Worm (Caenorhabditis elegans) whole organism, L1 larva: ENCODE measurements around the gene T23B12.5.

Experiments used
- C04F5.9 ChIP-seq: sonication (generic microtip); optimal IDR thresholded peaks from 2 replicates; lab custom pipeline; 2016; ENCODE audit warnings: missing genetic modification characterization, missing compliant biosample characterization
- Y116A8C.19 ChIP-seq: sonication (generic microtip); optimal IDR thresholded peaks from 2 replicates; lab custom pipeline; 2016; ENCODE audit warnings: missing compliant biosample characterization, missing genetic modification characterization, borderline replicate concordance
- aly-2 ChIP-seq: fragments of 150-350 bp; optimal IDR thresholded peaks from 2 replicates; lab custom pipeline; 2014; ENCODE audit warnings: missing biosample characterization, missing genetic modification characterization
- ceh-88 ChIP-seq: fragments of 200-800 bp; sonication (Bioruptor generic); IDR thresholded peaks from 2 replicates; pipeline ENCODE4 v1.3.6; 2022; ENCODE audit warnings: missing genetic modification characterization, missing compliant biosample characterization
- efl-1 ChIP-seq, 4 experiments: fragments of 150-350 bp; optimal IDR thresholded peaks in 3 of 4; peaks in 1 of 4; 1 replicate in 1 of 4; 2 replicates in 3 of 4; lab custom pipeline; 2014; ENCODE audit warnings: missing biosample characterization in 2 of 4, missing genetic modification characterization in 2 of 4, missing genetic modification reagents in 2 of 4
- egl-13 ChIP-seq: sonication (generic microtip); optimal IDR thresholded peaks from 2 replicates; lab custom pipeline; 2016; ENCODE audit warnings: missing genotype, missing genetic modification reagents, missing genetic modification characterization, missing compliant biosample characterization
- egl-27 ChIP-seq, 2 experiments: fragments of 150-350 bp in 1 of 2; sonication (generic microtip); optimal IDR thresholded peaks; 3 replicates each; lab custom pipeline; 2017 to 2018; ENCODE audit warnings: missing biosample characterization in 2 of 2, missing genetic modification characterization in 2 of 2, missing genetic modification reagents in 2 of 2
- elt-2 ChIP-seq: sonication (generic microtip); optimal IDR thresholded peaks from 2 replicates; lab custom pipeline; 2016; ENCODE audit warnings: missing genetic modification characterization, mild to moderate bottlenecking, inconsistent platforms, missing compliant biosample characterization, missing genetic modification reagents
- elt-3 ChIP-seq, 6 experiments: fragments of 150-350 bp in 1 of 6; sonication (generic microtip); optimal IDR thresholded peaks; 2 replicates each; lab custom pipeline; 2017 to 2018; ENCODE audit warnings: missing biosample characterization in 6 of 6, missing genetic modification characterization in 6 of 6, inconsistent platforms in 1 of 6
- ets-5 ChIP-seq: fragments of 200-800 bp; sonication (Bioruptor generic); IDR thresholded peaks from 2 replicates; pipeline ENCODE4 v1.3.6; 2022; ENCODE audit warnings: missing genetic modification characterization, missing compliant biosample characterization
- fkh-10 ChIP-seq: sonication (generic microtip); optimal IDR thresholded peaks from 2 replicates; lab custom pipeline; 2017; ENCODE audit warnings: missing biosample characterization, missing genetic modification reagents, missing genetic modification characterization
- fkh-4 ChIP-seq: sonication (generic microtip); optimal IDR thresholded peaks from 2 replicates; lab custom pipeline; 2016; ENCODE audit warnings: missing compliant biosample characterization, missing genetic modification characterization, borderline replicate concordance
- hlh-4 ChIP-seq: sonication (generic microtip); optimal IDR thresholded peaks from 2 replicates; lab custom pipeline; 2016; ENCODE audit warnings: mild to moderate bottlenecking, missing genetic modification characterization, missing compliant biosample characterization
- irx-1 ChIP-seq: sonication (generic microtip); optimal IDR thresholded peaks from 2 replicates; lab custom pipeline; 2016; ENCODE audit warnings: missing genetic modification characterization, missing compliant biosample characterization
- lin-13 ChIP-seq: fragments of 150-350 bp; optimal IDR thresholded peaks from 2 replicates; lab custom pipeline; 2014; ENCODE audit warnings: missing biosample characterization, missing genetic modification reagents, missing genetic modification characterization
- lin-15B ChIP-seq: fragments of 150-350 bp; sonication (generic microtip); optimal IDR thresholded peaks from 3 replicates; lab custom pipeline; 2014; ENCODE audit warnings: missing biosample characterization, missing genetic modification characterization
- lin-39 ChIP-seq: fragments of 150-350 bp; optimal IDR thresholded peaks from 2 replicates; lab custom pipeline; 2014; ENCODE audit warnings: missing biosample characterization, missing genetic modification reagents, missing genetic modification characterization
- mdl-1 ChIP-seq, 2 experiments: fragments of 150-350 bp; optimal IDR thresholded peaks; 2 replicates each; lab custom pipeline; 2014 to 2017; ENCODE audit warnings: missing biosample characterization in 2 of 2, missing genetic modification characterization in 2 of 2, inconsistent platforms in 1 of 2
- mef-2 ChIP-seq: fragments of 150-350 bp; optimal IDR thresholded peaks from 2 replicates; lab custom pipeline; 2014; ENCODE audit warnings: missing biosample characterization, missing genetic modification characterization
- nhr-11 ChIP-seq: fragments of 150-350 bp; optimal IDR thresholded peaks from 2 replicates; lab custom pipeline; 2014; ENCODE audit warnings: missing biosample characterization, missing genetic modification characterization
- nhr-12 ChIP-seq: sonication (generic microtip); optimal IDR thresholded peaks from 2 replicates; lab custom pipeline; 2017; ENCODE audit warnings: missing biosample characterization, missing genetic modification characterization
- nhr-20 ChIP-seq: sonication (generic microtip); optimal IDR thresholded peaks from 2 replicates; lab custom pipeline; 2016; ENCODE audit warnings: mild to moderate bottlenecking, missing genetic modification characterization, missing compliant biosample characterization
- nhr-28 ChIP-seq: fragments of 150-350 bp; optimal IDR thresholded peaks from 2 replicates; lab custom pipeline; 2014; ENCODE audit warnings: missing biosample characterization, missing genetic modification characterization
- nhr-47 ChIP-seq: sonication (generic microtip); optimal IDR thresholded peaks from 2 replicates; lab custom pipeline; 2016; ENCODE audit warnings: mild to moderate bottlenecking, missing genetic modification characterization, moderate library complexity, missing compliant biosample characterization
- nhr-77 ChIP-seq: fragments of 150-350 bp; optimal IDR thresholded peaks from 2 replicates; lab custom pipeline; 2014; ENCODE audit warnings: missing biosample characterization, missing genetic modification characterization
- nhr-90 ChIP-seq: sonication (generic microtip); optimal IDR thresholded peaks from 2 replicates; lab custom pipeline; 2016; ENCODE audit warnings: mild to moderate bottlenecking, missing genetic modification characterization, missing compliant biosample characterization; ENCODE audit not compliant: poor library complexity
- snpc-4 ChIP-seq: fragments of 150-350 bp; optimal IDR thresholded peaks from 2 replicates; lab custom pipeline; 2014; ENCODE audit warnings: missing biosample characterization, missing genetic modification characterization
- sox-4 ChIP-seq: sonication (generic microtip); optimal IDR thresholded peaks from 2 replicates; lab custom pipeline; 2016; ENCODE audit warnings: missing genetic modification characterization, missing compliant biosample characterization
- sptf-1 ChIP-seq: fragments of 150-350 bp; optimal IDR thresholded peaks from 2 replicates; lab custom pipeline; 2014; ENCODE audit warnings: missing biosample characterization, missing genetic modification characterization
- swsn-7 ChIP-seq: sonication (generic microtip); optimal IDR thresholded peaks from 2 replicates; lab custom pipeline; 2016; ENCODE audit warnings: missing genetic modification characterization, missing compliant biosample characterization
- tlp-1 ChIP-seq: fragments of 150-350 bp; optimal IDR thresholded peaks from 2 replicates; lab custom pipeline; 2014; ENCODE audit warnings: missing biosample characterization, missing genetic modification characterization
- unc-130 ChIP-seq: fragments of 150-350 bp; optimal IDR thresholded peaks from 2 replicates; lab custom pipeline; 2017; ENCODE audit warnings: missing biosample characterization, missing genetic modification characterization, inconsistent platforms
- unc-30 ChIP-seq: sonication (generic microtip); optimal IDR thresholded peaks from 2 replicates; lab custom pipeline; 2017; ENCODE audit warnings: missing biosample characterization, missing genetic modification characterization
- xbp-1 ChIP-seq: sonication (generic microtip); optimal IDR thresholded peaks from 2 replicates; lab custom pipeline; 2016; ENCODE audit warnings: missing genetic modification characterization, missing compliant biosample characterization

T23B12.5 gene

DNA sequence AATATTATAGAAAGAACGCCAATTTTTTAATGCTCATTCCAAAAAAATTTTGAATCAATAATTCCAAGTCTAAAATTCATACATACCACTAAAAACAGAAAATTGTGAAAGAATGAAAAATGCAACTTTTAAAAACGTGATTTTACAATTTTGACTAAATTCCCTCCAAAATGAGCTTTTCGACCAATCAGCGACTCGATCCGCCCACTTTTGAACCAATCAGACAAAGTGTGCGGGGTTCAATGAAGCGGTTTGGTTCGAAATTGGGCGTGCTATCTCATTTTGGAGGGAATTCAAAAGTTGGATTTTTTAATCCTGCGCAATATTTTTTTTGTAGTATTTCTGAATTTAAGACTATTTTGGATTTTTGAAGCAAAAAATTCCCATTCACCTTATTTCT, 30.6 kb downstream of the T23B12.5 start:
- TF ChIP-seq fkh-10 (GFP tag; lab: Kevin White, UChicago) = no peak
- TF ChIP-seq snpc-4 = no peak
- no peak for TF ChIP-seq xbp-1
- no peak for TF ChIP-seq irx-1 (tag; lab: Kevin White, UChicago)
- no peak for TF ChIP-seq elt-2 (tag; lab: Kevin White, UChicago)
- no peak for TF ChIP-seq nhr-20
- TF ChIP-seq fkh-4 (tag; lab: Kevin White, UChicago) = no peak
- no peak for TF ChIP-seq C04F5.9
- no peak for TF ChIP-seq mef-2 (tag; lab: Kevin White, UChicago)
- no peak for TF ChIP-seq nhr-90 (tag; lab: Kevin White, UChicago)
- no peak for TF ChIP-seq ceh-88
- TF ChIP-seq unc-130 (tag; lab: Kevin White, UChicago) = no peak
- no peak for TF ChIP-seq lin-13 (GFP tag; lab: Kevin White, UChicago)
- TF ChIP-seq Y116A8C.19 = no peak
- no peak for TF ChIP-seq elt-3 (tag; optimal IDR thresholded peaks at IDR 0.05; lab: Kevin White, UChicago)
- no peak for TF ChIP-seq nhr-77 (tag; lab: Kevin White, UChicago)
- TF ChIP-seq unc-30 = no peak

DNA sequence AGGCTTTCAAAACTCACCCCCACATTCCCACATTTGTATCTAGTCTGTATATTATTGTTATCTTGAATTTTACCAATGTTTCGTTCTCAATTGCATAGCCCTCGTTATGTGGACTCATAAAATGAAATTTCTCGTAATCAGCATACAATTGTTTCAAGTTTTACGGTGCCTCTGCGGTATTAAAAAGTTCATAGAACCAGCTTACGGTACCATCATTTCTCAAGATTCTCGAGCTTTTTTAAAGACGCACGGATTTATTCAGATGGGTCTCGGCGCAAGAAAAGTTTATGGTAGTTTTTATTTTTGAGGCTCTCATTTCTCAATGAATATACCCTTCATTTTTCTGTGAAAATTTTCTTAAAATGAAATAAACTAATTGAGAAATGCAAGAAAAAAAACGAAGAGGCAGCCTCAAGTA, 32.7 kb downstream of the T23B12.5 start:
- TF ChIP-seq hlh-4 (tag; lab: Kevin White, UChicago) (no peak), sptf-1 (tag; lab: Kevin White, UChicago) (no peak), sox-4 (tag; lab: Kevin White, UChicago) (no peak), elt-3 (tag; optimal IDR thresholded peaks at IDR 0.05; lab: Kevin White, UChicago) (no peak), nhr-12 (no peak), ets-5 (no peak), mdl-1 (tag; optimal IDR thresholded peaks at IDR 0.05; lab: Kevin White, UChicago) (no peak), lin-39 (tag; lab: Kevin White, UChicago) (no peak), egl-27 (tag; optimal IDR thresholded peaks at IDR 0.05; lab: Kevin White, UChicago) (no peak), lin-15B (no peak), tlp-1 (no peak), unc-130 (tag; lab: Kevin White, UChicago) (no peak), nhr-20 (no peak), nhr-11 (no peak), nhr-28 (tag; lab: Kevin White, UChicago) (no peak)

DNA sequence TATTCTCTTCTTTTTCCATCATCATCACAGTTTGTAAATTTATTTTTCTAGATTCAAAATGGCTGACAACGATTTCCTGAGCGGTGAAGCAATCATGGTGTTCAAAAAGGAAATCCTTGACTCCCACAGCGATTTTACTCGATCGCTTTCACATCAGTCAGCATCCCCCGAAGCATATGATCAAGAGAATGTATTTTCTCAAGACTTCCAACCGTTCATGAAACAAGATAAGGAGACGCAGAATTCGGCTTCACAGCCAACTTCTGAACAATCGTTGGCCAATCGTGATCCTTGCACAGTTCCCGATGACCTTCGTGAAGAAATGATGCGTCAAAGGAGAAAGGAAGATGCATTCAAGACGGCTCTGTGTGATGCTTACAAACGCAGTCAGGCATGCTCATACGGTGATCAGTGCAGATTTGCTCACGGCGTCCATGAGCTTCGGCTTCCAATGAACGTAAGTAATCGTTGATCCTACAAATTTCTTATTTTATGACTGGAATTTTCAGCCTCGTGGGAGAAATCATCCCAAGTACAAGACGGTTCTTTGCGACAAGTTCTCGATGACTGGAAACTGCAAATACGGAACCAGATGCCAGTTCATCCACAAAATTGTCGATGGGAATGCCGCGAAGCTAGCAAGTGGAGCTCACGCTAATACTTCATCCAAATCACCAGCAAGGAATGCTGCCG, 33.6 kb downstream of the T23B12.5 start, which contains the start of gene pos-1:
pos-1 (plus strand) TSS at position 51 of the 693 bp plus-strand sequence.
- no peak for TF ChIP-seq lin-13 (GFP tag; lab: Kevin White, UChicago)
- TF ChIP-seq efl-1 (optimal IDR thresholded peaks at IDR 0.05; lab: Kevin White, UChicago) = no peak
- peak in 1 of 2 experiments; percentile 90 for TF ChIP-seq efl-1 (GFP tag; optimal IDR thresholded peaks at IDR 0.05 in 1 of 2; lab: Kevin White, UChicago)

DNA sequence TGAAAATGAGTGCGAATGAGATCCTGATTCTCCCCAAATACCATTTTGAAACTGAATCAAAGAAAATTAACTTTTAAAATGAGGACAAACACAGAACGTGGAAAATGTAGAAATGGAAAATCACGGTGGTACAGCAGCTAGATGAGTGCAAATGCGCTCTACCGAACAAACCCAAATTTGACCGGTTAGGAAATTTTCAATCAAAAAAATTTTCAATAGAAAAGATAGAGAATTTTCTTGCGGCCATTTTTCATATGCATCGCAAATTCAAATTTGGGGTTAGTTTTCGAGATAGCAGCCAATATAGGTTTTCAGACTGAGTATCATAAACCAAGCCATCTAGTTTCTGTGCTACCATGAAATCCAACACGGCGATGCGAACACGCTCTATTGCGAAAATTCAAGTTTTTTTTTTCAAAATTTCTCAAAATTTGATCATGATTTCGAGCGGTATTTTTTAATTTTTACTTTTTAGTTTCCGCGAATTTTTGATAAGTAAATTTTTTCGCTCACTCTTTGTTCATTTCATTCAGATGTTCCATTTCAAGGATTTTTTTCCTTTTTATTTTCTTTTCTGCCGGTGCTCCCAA, 34.3 kb downstream of the T23B12.5 start, which contains the start of gene vha-18:
vha-18 (minus strand) TSS at position 51 of the 590 bp plus-strand sequence.
- TF ChIP-seq nhr-47 (tag; lab: Kevin White, UChicago) (no peak), efl-1 (optimal IDR thresholded peaks at IDR 0.05; lab: Kevin White, UChicago) (peak in 1 of 2 experiments; percentile 4), efl-1 (GFP tag; optimal IDR thresholded peaks at IDR 0.05 in 1 of 2; lab: Kevin White, UChicago) (no peak), swsn-7 (tag; lab: Kevin White, UChicago) (no peak), egl-13 (no peak), aly-2 (tag; lab: Kevin White, UChicago) (no peak)
